Worm (Caenorhabditis elegans) whole organism, L2 larva: ENCODE results near the gene H25K10.1.

ENCODE experiments used
- C34F6.9 ChIP-seq: fragments of 150-350 bp; optimal IDR thresholded peaks from 2 replicates; lab custom pipeline; 2014; ENCODE audit warnings: missing biosample characterization, missing genetic modification characterization
- F13H6.1 ChIP-seq: sonication (generic microtip); optimal IDR thresholded peaks from 2 replicates; lab custom pipeline; 2016; ENCODE audit warnings: missing genetic modification characterization, missing compliant biosample characterization
- R02D3.7 ChIP-seq: fragments of 150-350 bp; optimal IDR thresholded peaks from 2 replicates; lab custom pipeline; 2014; ENCODE audit warnings: missing biosample characterization, missing genetic modification characterization
- Y55F3AM.14 ChIP-seq: fragments of 200-800 bp; sonication (Bioruptor generic); optimal IDR thresholded peaks from 2 replicates; lab custom pipeline; 2018; ENCODE audit warnings: mild to moderate bottlenecking, missing genetic modification characterization, missing compliant biosample characterization
- ZK546.5 ChIP-seq: sonication (generic microtip); optimal IDR thresholded peaks from 2 replicates; lab custom pipeline; 2017; ENCODE audit warnings: missing biosample characterization, missing genetic modification characterization
- alr-1 ChIP-seq: fragments of 150-350 bp; optimal IDR thresholded peaks from 2 replicates; lab custom pipeline; 2014; ENCODE audit warnings: missing biosample characterization, missing genetic modification characterization
- aly-2 ChIP-seq: fragments of 150-350 bp; optimal IDR thresholded peaks from 2 replicates; lab custom pipeline; 2014; ENCODE audit warnings: missing biosample characterization, missing genetic modification characterization
- ama-1 ChIP-seq: fragments of 150-350 bp; optimal IDR thresholded peaks from 2 replicates; lab custom pipeline; 2018; ENCODE audit warnings: inconsistent platforms
- blmp-1 ChIP-seq: sonication (generic microtip); optimal IDR thresholded peaks from 2 replicates; lab custom pipeline; 2017; ENCODE audit warnings: missing genetic modification characterization, mild to moderate bottlenecking, missing compliant biosample characterization, antibody characterized with exemption, moderate library complexity; ENCODE audit not compliant: insufficient read depth
- ceh-16 ChIP-seq: fragments of 150-350 bp; optimal IDR thresholded peaks from 2 replicates; lab custom pipeline; 2014; ENCODE audit warnings: missing biosample characterization, missing genetic modification characterization
- ceh-82 ChIP-seq: fragments of 150-350 bp; optimal IDR thresholded peaks from 2 replicates; lab custom pipeline; 2014; ENCODE audit warnings: missing biosample characterization, missing genetic modification characterization
- crh-2 ChIP-seq: sonication (generic microtip); optimal IDR thresholded peaks from 2 replicates; lab custom pipeline; 2017; ENCODE audit warnings: missing biosample characterization, missing genetic modification characterization
- dmd-4 ChIP-seq: sonication (generic microtip); optimal IDR thresholded peaks from 2 replicates; lab custom pipeline; 2017; ENCODE audit warnings: missing biosample characterization, missing genetic modification characterization
- egl-27 ChIP-seq: sonication (generic microtip); optimal IDR thresholded peaks from 3 replicates; lab custom pipeline; 2017; ENCODE audit warnings: missing biosample characterization, missing genetic modification reagents, missing genetic modification characterization
- elt-1 ChIP-seq: fragments of 150-350 bp; optimal IDR thresholded peaks from 2 replicates; lab custom pipeline; 2014; ENCODE audit warnings: missing biosample characterization, missing genetic modification characterization
- elt-3 ChIP-seq: sonication (generic microtip); optimal IDR thresholded peaks from 2 replicates; lab custom pipeline; 2017; ENCODE audit warnings: missing biosample characterization, missing genetic modification characterization
- fos-1 ChIP-seq: fragments of 150-350 bp; optimal IDR thresholded peaks from 2 replicates; lab custom pipeline; 2014; ENCODE audit warnings: missing biosample characterization, missing genetic modification characterization
- gmeb-1 ChIP-seq: fragments of 150-350 bp; optimal IDR thresholded peaks from 2 replicates; lab custom pipeline; 2014; ENCODE audit warnings: missing biosample characterization, missing genetic modification characterization
- lin-11 ChIP-seq: fragments of 150-350 bp; sonication (generic microtip); optimal IDR thresholded peaks from 2 replicates; lab custom pipeline; 2014; ENCODE audit warnings: missing biosample characterization, missing genetic modification characterization, inconsistent platforms, mixed read lengths
- lin-13 ChIP-seq: fragments of 150-350 bp; optimal IDR thresholded peaks from 2 replicates; lab custom pipeline; 2014; ENCODE audit warnings: missing biosample characterization, missing genetic modification reagents, missing genetic modification characterization
- lin-39 ChIP-seq: fragments of 150-350 bp; optimal IDR thresholded peaks from 2 replicates; lab custom pipeline; 2014; ENCODE audit warnings: missing biosample characterization, missing genetic modification reagents, missing genetic modification characterization
- lsy-2 ChIP-seq, 2 experiments: fragments of 150-350 bp in 1 of 2; sonication (generic microtip) in 1 of 2; optimal IDR thresholded peaks; 2 replicates each; lab custom pipeline; 2014 to 2017; ENCODE audit warnings: missing biosample characterization in 2 of 2, missing genetic modification characterization in 2 of 2
- mab-5 ChIP-seq: fragments of 150-350 bp; optimal IDR thresholded peaks from 2 replicates; lab custom pipeline; 2014; ENCODE audit warnings: missing biosample characterization, missing genetic modification characterization
- mbf-1 ChIP-seq: sonication (generic microtip); optimal IDR thresholded peaks from 2 replicates; lab custom pipeline; 2017; ENCODE audit warnings: missing biosample characterization, missing genetic modification characterization
- mdl-1 ChIP-seq, 2 experiments: fragments of 150-350 bp in 1 of 2; sonication (generic microtip) in 1 of 2; optimal IDR thresholded peaks; 2 replicates each; lab custom pipeline; 2017; ENCODE audit warnings: missing biosample characterization in 2 of 2, missing genetic modification characterization in 2 of 2
- nhr-10 ChIP-seq: sonication (generic microtip); optimal IDR thresholded peaks from 2 replicates; lab custom pipeline; 2017; ENCODE audit warnings: missing biosample characterization, missing genetic modification characterization
- nhr-11 ChIP-seq: fragments of 150-350 bp; optimal IDR thresholded peaks from 2 replicates; lab custom pipeline; 2014; ENCODE audit warnings: missing biosample characterization, missing genetic modification characterization
- nhr-12 ChIP-seq: fragments of 150-350 bp; optimal IDR thresholded peaks from 2 replicates; lab custom pipeline; 2014; ENCODE audit warnings: missing biosample characterization, missing genetic modification characterization
- nhr-129 ChIP-seq: fragments of 150-350 bp; optimal IDR thresholded peaks from 2 replicates; lab custom pipeline; 2014; ENCODE audit warnings: missing biosample characterization, missing genetic modification characterization
- nhr-21 ChIP-seq: fragments of 150-350 bp; optimal IDR thresholded peaks from 2 replicates; lab custom pipeline; 2014; ENCODE audit warnings: missing biosample characterization, missing genetic modification characterization
- nhr-23 ChIP-seq: fragments of 150-350 bp; optimal IDR thresholded peaks from 2 replicates; lab custom pipeline; 2014; ENCODE audit warnings: missing biosample characterization, missing genetic modification reagents, missing genetic modification characterization
- nhr-237 ChIP-seq: fragments of 150-350 bp; optimal IDR thresholded peaks from 2 replicates; lab custom pipeline; 2014; ENCODE audit warnings: missing biosample characterization, missing genetic modification characterization
- nhr-25 ChIP-seq: fragments of 150-350 bp; sonication (generic microtip); optimal IDR thresholded peaks from 3 replicates; lab custom pipeline; 2014; ENCODE audit warnings: missing biosample characterization, missing genetic modification characterization
- nhr-6 ChIP-seq: fragments of 150-350 bp; optimal IDR thresholded peaks from 2 replicates; lab custom pipeline; 2014; ENCODE audit warnings: missing biosample characterization, missing genetic modification characterization
- nhr-77 ChIP-seq: fragments of 150-350 bp; optimal IDR thresholded peaks from 2 replicates; lab custom pipeline; 2014; ENCODE audit warnings: missing biosample characterization, missing genetic modification characterization
- peb-1 ChIP-seq: fragments of 150-350 bp; optimal IDR thresholded peaks from 2 replicates; lab custom pipeline; 2014; ENCODE audit warnings: missing biosample characterization, missing genetic modification characterization
- sem-4 ChIP-seq: fragments of 150-350 bp; optimal IDR thresholded peaks from 2 replicates; lab custom pipeline; 2014; ENCODE audit warnings: missing biosample characterization, missing genetic modification reagents, missing genetic modification characterization
- skn-1 ChIP-seq: sonication (generic microtip); optimal IDR thresholded peaks from 2 replicates; lab custom pipeline; 2017; ENCODE audit warnings: missing biosample characterization, missing genetic modification characterization
- sma-3 ChIP-seq: sonication (generic microtip); optimal IDR thresholded peaks from 2 replicates; lab custom pipeline; 2016; ENCODE audit warnings: missing genetic modification reagents, missing genetic modification characterization, missing compliant biosample characterization
- sma-9 ChIP-seq, 2 experiments: fragments of 150-350 bp in 1 of 2; sonication (generic microtip) in 1 of 2; optimal IDR thresholded peaks; 2 replicates each; lab custom pipeline; 2014 to 2016; ENCODE audit warnings: missing genetic modification characterization in 2 of 2, mild to moderate bottlenecking in 1 of 2, missing biosample characterization in 1 of 2, missing compliant biosample characterization in 1 of 2, missing genetic modification reagents in 1 of 2, moderate library complexity in 1 of 2
- snpc-4 ChIP-seq: fragments of 150-350 bp; optimal IDR thresholded peaks from 2 replicates; lab custom pipeline; 2014; ENCODE audit warnings: missing biosample characterization, missing genetic modification characterization
- unc-39 ChIP-seq: fragments of 150-350 bp; optimal IDR thresholded peaks from 2 replicates; lab custom pipeline; 2014; ENCODE audit warnings: missing biosample characterization, missing genetic modification characterization
- unc-55 ChIP-seq: fragments of 150-350 bp; sonication (generic microtip); optimal IDR thresholded peaks from 3 replicates; lab custom pipeline; 2014; ENCODE audit warnings: missing biosample characterization, missing genetic modification reagents, missing genetic modification characterization
- unc-62 ChIP-seq: fragments of 150-350 bp; optimal IDR thresholded peaks from 2 replicates; lab custom pipeline; 2014; ENCODE audit warnings: missing biosample characterization, missing genetic modification reagents, missing genetic modification characterization
- zag-1 ChIP-seq: fragments of 150-350 bp; optimal IDR thresholded peaks from 2 replicates; lab custom pipeline; 2014; ENCODE audit warnings: missing biosample characterization, missing genetic modification characterization
- ztf-1 ChIP-seq: fragments of 200-800 bp; sonication (Bioruptor generic); conservative IDR thresholded peaks from 2 replicates; pipeline ENCODE4 v1.3.6; 2022; ENCODE audit warnings: missing genetic modification characterization, missing compliant biosample characterization
- ztf-11 ChIP-seq: sonication (generic microtip); optimal IDR thresholded peaks from 2 replicates; lab custom pipeline; 2017; ENCODE audit warnings: missing biosample characterization, missing genetic modification characterization
- ztf-4 ChIP-seq: fragments of 150-350 bp; optimal IDR thresholded peaks from 2 replicates; lab custom pipeline; 2014; ENCODE audit warnings: missing biosample characterization, missing genetic modification characterization

Gene H25K10.1

ce11 chrIV:16171326-16171725, 30.8 kb upstream of the H25K10.1 start:
- no peak for TF ChIP-seq unc-55 (GFP tag; lab: Kevin White, UChicago)
- no peak for TF ChIP-seq ztf-1 (GFP tag; lab: Robert Waterston, UW)
- TF ChIP-seq nhr-10 (tag; lab: Kevin White, UChicago), result no peak
- TF ChIP-seq ceh-16 (tag; lab: Kevin White, UChicago), result no peak
- no peak for TF ChIP-seq nhr-237
- TF ChIP-seq elt-1 (tag; lab: Kevin White, UChicago), result no peak
- no peak for TF ChIP-seq mbf-1 (tag; lab: Kevin White, UChicago)
- no peak for TF ChIP-seq C34F6.9 (tag; lab: Kevin White, UChicago)
- TF ChIP-seq nhr-21 (tag; lab: Kevin White, UChicago), result peak; percentile 36
- TF ChIP-seq lin-13 (GFP tag; lab: Kevin White, UChicago), result no peak
- TF ChIP-seq nhr-12 (tag; lab: Kevin White, UChicago), result no peak
- TF ChIP-seq dmd-4 (tag; lab: Kevin White, UChicago), result no peak
- no peak for TF ChIP-seq mdl-1 (tag; optimal IDR thresholded peaks at IDR 0.05; lab: Kevin White, UChicago)
- no peak for TF ChIP-seq unc-62
- no peak for TF ChIP-seq zag-1
- TF ChIP-seq nhr-23 (tag; lab: Kevin White, UChicago), result no peak
- TF ChIP-seq R02D3.7, result no peak
- TF ChIP-seq nhr-11 (tag; lab: Kevin White, UChicago), result no peak
- TF ChIP-seq ztf-11, result no peak
- TF ChIP-seq Y55F3AM.14 (GFP tag; lab: Kevin White, UChicago), result no peak
- TF ChIP-seq F13H6.1 (tag; lab: Kevin White, UChicago), result peak; percentile 68
- TF ChIP-seq sma-9 (GFP tag; optimal IDR thresholded peaks at IDR 0.05; lab: Kevin White, UChicago), result peak; percentile 82
- TF ChIP-seq sma-9 (tag; optimal IDR thresholded peaks at IDR 0.05; lab: Kevin White, UChicago), result no peak
- no peak for TF ChIP-seq fos-1 (tag; lab: Kevin White, UChicago)
- TF ChIP-seq gmeb-1, result peak; percentile 1
- no peak for TF ChIP-seq lin-39 (tag; lab: Kevin White, UChicago)
- TF ChIP-seq sma-3 (GFP tag; lab: Kevin White, UChicago), result peak; percentile 4
- no peak for TF ChIP-seq blmp-1 (tag; lab: Kevin White, UChicago)
- TF ChIP-seq ama-1 (lab: Kevin White, UChicago), result peak; percentile 50
- no peak for TF ChIP-seq nhr-6 (tag; lab: Kevin White, UChicago)
- no peak for TF ChIP-seq skn-1 (tag; lab: Kevin White, UChicago)
- no peak for TF ChIP-seq ceh-82 (tag; lab: Kevin White, UChicago)
- TF ChIP-seq peb-1 (tag; lab: Kevin White, UChicago), result no peak
- no peak for TF ChIP-seq unc-39 (tag; lab: Kevin White, UChicago)
- TF ChIP-seq mab-5, result no peak
- TF ChIP-seq egl-27 (tag; lab: Kevin White, UChicago), result no peak
- no peak for TF ChIP-seq nhr-25 (tag; lab: Kevin White, UChicago)
- TF ChIP-seq ztf-4, result no peak
- TF ChIP-seq nhr-129, result peak; percentile 25
- no peak for TF ChIP-seq aly-2 (tag; lab: Kevin White, UChicago)
- TF ChIP-seq snpc-4 (tag; lab: Kevin White, UChicago), result no peak
- TF ChIP-seq alr-1, result no peak
- TF ChIP-seq lsy-2 (tag; optimal IDR thresholded peaks at IDR 0.05; lab: Kevin White, UChicago), result no peak
- TF ChIP-seq lin-11 (tag; lab: Kevin White, UChicago), result no peak
- no peak for TF ChIP-seq nhr-77 (tag; lab: Kevin White, UChicago)
- no peak for TF ChIP-seq ZK546.5 (tag; lab: Kevin White, UChicago)
- TF ChIP-seq sem-4, result no peak
- TF ChIP-seq elt-3 (tag; lab: Kevin White, UChicago), result no peak
- no peak for TF ChIP-seq crh-2 (tag; lab: Kevin White, UChicago)
